Worm (Caenorhabditis elegans) whole organism, late embryonic: ENCODE measurements around the gene sri-7.

Experiments used
- C08G9.2 ChIP-seq: sonication (generic microtip); optimal IDR thresholded peaks from 2 replicates; lab custom pipeline; 2016; ENCODE audit warnings: mild to moderate bottlenecking, missing genetic modification characterization, moderate library complexity, missing compliant biosample characterization
- F13H6.1 ChIP-seq: sonication (generic microtip); optimal IDR thresholded peaks from 2 replicates; lab custom pipeline; 2016; ENCODE audit warnings: missing genetic modification characterization, missing compliant biosample characterization
- ceh-19 ChIP-seq: fragments of 200-800 bp; sonication (Bioruptor generic); optimal IDR thresholded peaks from 2 replicates; lab custom pipeline; 2018; ENCODE audit warnings: mild to moderate bottlenecking, missing genetic modification characterization, missing compliant biosample characterization
- ceh-2 ChIP-seq: sonication (generic microtip); optimal IDR thresholded peaks from 2 replicates; lab custom pipeline; 2016; ENCODE audit warnings: missing genotype, missing genetic modification characterization, missing compliant biosample characterization
- ceh-31 ChIP-seq: sonication (generic microtip); optimal IDR thresholded peaks from 2 replicates; lab custom pipeline; 2016; ENCODE audit warnings: missing genetic modification characterization, missing compliant biosample characterization
- ceh-34 ChIP-seq: sonication (generic microtip); optimal IDR thresholded peaks from 2 replicates; lab custom pipeline; 2016; ENCODE audit warnings: mild to moderate bottlenecking, missing genetic modification characterization, missing compliant biosample characterization
- ceh-48 ChIP-seq: sonication (generic microtip); optimal IDR thresholded peaks from 2 replicates; lab custom pipeline; 2016; ENCODE audit warnings: missing genetic modification characterization, inconsistent platforms, missing compliant biosample characterization
- ceh-6 ChIP-seq: fragments of 200-800 bp; sonication (Bioruptor generic); optimal IDR thresholded peaks from 2 replicates; lab custom pipeline; 2018; ENCODE audit warnings: mild to moderate bottlenecking, missing genetic modification characterization, missing compliant biosample characterization
- elt-2 ChIP-seq: sonication (generic microtip); optimal IDR thresholded peaks from 2 replicates; lab custom pipeline; 2016; ENCODE audit warnings: missing genetic modification reagents, missing genetic modification characterization, missing compliant biosample characterization
- fax-1 ChIP-seq: sonication (generic microtip); optimal IDR thresholded peaks from 2 replicates; lab custom pipeline; 2016; ENCODE audit warnings: missing genotype, missing genetic modification characterization, missing compliant biosample characterization
- fkh-6 ChIP-seq: sonication (generic microtip); optimal IDR thresholded peaks from 2 replicates; lab custom pipeline; 2016; ENCODE audit warnings: missing genetic modification characterization, missing compliant biosample characterization
- hlh-13 ChIP-seq: fragments of 200-800 bp; sonication (Bioruptor generic); optimal IDR thresholded peaks from 2 replicates; lab custom pipeline; 2018; ENCODE audit warnings: mild to moderate bottlenecking, missing genetic modification characterization, missing compliant biosample characterization
- hlh-15 ChIP-seq: sonication (generic microtip); optimal IDR thresholded peaks from 2 replicates; lab custom pipeline; 2016; ENCODE audit warnings: missing genetic modification characterization, missing compliant biosample characterization
- hlh-8 ChIP-seq: sonication (generic microtip); optimal IDR thresholded peaks from 2 replicates; lab custom pipeline; 2016; ENCODE audit warnings: missing genotype, missing genetic modification characterization, missing compliant biosample characterization
- nfya-1 ChIP-seq: sonication (generic microtip); optimal IDR thresholded peaks from 2 replicates; lab custom pipeline; 2017; ENCODE audit warnings: missing genetic modification characterization, mild to moderate bottlenecking, missing compliant biosample characterization, antibody characterized with exemption, moderate library complexity
- pag-3 ChIP-seq: sonication (generic microtip); optimal IDR thresholded peaks from 2 replicates; lab custom pipeline; 2016; ENCODE audit warnings: missing compliant biosample characterization, missing genetic modification characterization, borderline replicate concordance
- pax-1 ChIP-seq: fragments of 150-350 bp; optimal IDR thresholded peaks from 2 replicates; lab custom pipeline; 2014; ENCODE audit warnings: missing biosample characterization, missing genetic modification characterization
- pha-2 ChIP-seq: sonication (generic microtip); optimal IDR thresholded peaks from 2 replicates; lab custom pipeline; 2017; ENCODE audit warnings: mild to moderate bottlenecking, missing genetic modification characterization, missing compliant biosample characterization
- pha-4 ChIP-seq: fragments of 150-350 bp; optimal IDR thresholded peaks from 2 replicates; lab custom pipeline; 2018; ENCODE audit warnings: missing biosample characterization, missing genetic modification reagents, missing genetic modification characterization
- ref-2 ChIP-seq: sonication (generic microtip); optimal IDR thresholded peaks from 2 replicates; lab custom pipeline; 2016; ENCODE audit warnings: missing genetic modification characterization, missing compliant biosample characterization
- syd-9 ChIP-seq: sonication (generic microtip); optimal IDR thresholded peaks from 2 replicates; lab custom pipeline; 2016; ENCODE audit warnings: mild to moderate bottlenecking, missing genetic modification characterization, moderate library complexity, missing compliant biosample characterization
- unc-42 ChIP-seq: sonication (generic microtip); optimal IDR thresholded peaks from 2 replicates; lab custom pipeline; 2016; ENCODE audit warnings: missing genotype, missing genetic modification characterization, missing compliant biosample characterization
- unc-86 ChIP-seq: sonication (generic microtip); optimal IDR thresholded peaks from 2 replicates; lab custom pipeline; 2016; ENCODE audit warnings: missing genetic modification characterization, missing compliant biosample characterization
- zip-5 ChIP-seq: sonication (generic microtip); optimal IDR thresholded peaks from 2 replicates; lab custom pipeline; 2016; ENCODE audit warnings: missing genetic modification characterization, missing compliant biosample characterization

sri-7 gene

ce11 chrV:15448408-15448807, 48.3 kb downstream of the sri-7 start, which contains the start of gene T26H5.4:
Gene T26H5.4 (minus strand): TSS chrV:15448701.
- TF ChIP-seq elt-2 (tag; lab: Kevin White, UChicago) = peak; percentile 57
- no peak for TF ChIP-seq ceh-2 (tag; lab: Kevin White, UChicago)

- TF ChIP-seq fax-1 (tag; lab: Kevin White, UChicago) (no peak), pag-3 (no peak), ceh-19 (GFP tag; lab: Kevin White, UChicago) (no peak), pha-4 (no peak), C08G9.2 (tag; lab: Kevin White, UChicago) (no peak), nfya-1 (tag; lab: Kevin White, UChicago) (no peak), unc-86 (no peak), pax-1 (tag; lab: Kevin White, UChicago) (no peak), ceh-31 (tag; lab: Kevin White, UChicago) (no peak), pha-2 (no peak), ceh-34 (tag; lab: Kevin White, UChicago) (no peak), zip-5 (tag; lab: Kevin White, UChicago) (no peak), hlh-15 (tag; lab: Kevin White, UChicago) (no peak), ceh-6 (GFP tag; lab: Kevin White, UChicago) (no peak), ref-2 (tag; lab: Kevin White, UChicago) (no peak), F13H6.1 (tag; lab: Kevin White, UChicago) (no peak), syd-9 (tag; lab: Kevin White, UChicago) (no peak), hlh-13 (GFP tag; lab: Kevin White, UChicago) (no peak), ceh-48 (tag; lab: Kevin White, UChicago) (no peak)
Observed at ce11 chrV:15448865-15449264, 48.7 kb downstream of the sri-7 start, which contains the start of gene T26H5.14. Gene T26H5.14 (plus strand): TSS chrV:15449165.

- TF ChIP-seq elt-2 (tag; lab: Kevin White, UChicago) (no peak), hlh-8 (tag; lab: Kevin White, UChicago) (no peak), F13H6.1 (tag; lab: Kevin White, UChicago) (no peak), unc-42 (no peak), ceh-6 (GFP tag; lab: Kevin White, UChicago) (no peak), syd-9 (tag; lab: Kevin White, UChicago) (no peak), fkh-6 (no peak), fax-1 (tag; lab: Kevin White, UChicago) (no peak)
Observed at ce11 chrV:15451421-15451820, 51.3 kb downstream of the sri-7 start, which contains the start of gene srw-33. Gene srw-33 (minus strand): TSS chrV:15451521.
